Worm (Caenorhabditis elegans) whole organism, L1 larva: Measurements from ENCODE around the gene eif-3.D.

Experiments used
- C16A3.4 ChIP-seq: fragments of 150-350 bp; optimal IDR thresholded peaks from 2 replicates; lab custom pipeline; 2014; ENCODE audit warnings: missing biosample characterization, missing genetic modification characterization
- Y116A8C.19 ChIP-seq: sonication (generic microtip); optimal IDR thresholded peaks from 2 replicates; lab custom pipeline; 2016; ENCODE audit warnings: missing compliant biosample characterization, missing genetic modification characterization, borderline replicate concordance
- ama-1 ChIP-seq: fragments of 150-350 bp; optimal IDR thresholded peaks from 2 replicates; lab custom pipeline; 2014
- blmp-1 ChIP-seq: fragments of 150-350 bp; optimal IDR thresholded peaks from 2 replicates; lab custom pipeline; 2014; ENCODE audit warnings: missing biosample characterization, missing genetic modification characterization
- ceh-8 ChIP-seq: fragments of 200-800 bp; sonication (Bioruptor generic); optimal IDR thresholded peaks from 2 replicates; lab custom pipeline; 2018; ENCODE audit warnings: mild to moderate bottlenecking, missing genetic modification characterization, moderate library complexity, missing compliant biosample characterization
- ceh-82 ChIP-seq, 3 experiments: fragments of 150-350 bp in 1 of 3; sonication (generic microtip) in 2 of 3; optimal IDR thresholded peaks; 2 replicates each; lab custom pipeline; 2014 to 2017; ENCODE audit warnings: missing biosample characterization in 3 of 3, missing genetic modification characterization in 3 of 3
- dpl-1 ChIP-seq, 3 experiments: fragments of 150-350 bp in 2 of 3; sonication (generic microtip) in 1 of 3; optimal IDR thresholded peaks; 2 replicates each; lab custom pipeline; 2014 to 2017; ENCODE audit warnings: missing biosample characterization in 3 of 3, missing genetic modification characterization in 3 of 3, missing genetic modification reagents in 3 of 3
- efl-1 ChIP-seq, 4 experiments: fragments of 150-350 bp; optimal IDR thresholded peaks in 3 of 4; peaks in 1 of 4; 1 replicate in 1 of 4; 2 replicates in 3 of 4; lab custom pipeline; 2014; ENCODE audit warnings: missing biosample characterization in 2 of 4, missing genetic modification characterization in 2 of 4, missing genetic modification reagents in 2 of 4
- egl-27 ChIP-seq, 2 experiments: fragments of 150-350 bp in 1 of 2; sonication (generic microtip); optimal IDR thresholded peaks; 3 replicates each; lab custom pipeline; 2017 to 2018; ENCODE audit warnings: missing biosample characterization in 2 of 2, missing genetic modification characterization in 2 of 2, missing genetic modification reagents in 2 of 2
- elt-2 ChIP-seq: sonication (generic microtip); optimal IDR thresholded peaks from 2 replicates; lab custom pipeline; 2016; ENCODE audit warnings: missing genetic modification characterization, mild to moderate bottlenecking, inconsistent platforms, missing compliant biosample characterization, missing genetic modification reagents
- elt-3 ChIP-seq, 6 experiments: fragments of 150-350 bp in 1 of 6; sonication (generic microtip); optimal IDR thresholded peaks; 2 replicates each; lab custom pipeline; 2017 to 2018; ENCODE audit warnings: missing biosample characterization in 6 of 6, missing genetic modification characterization in 6 of 6, inconsistent platforms in 1 of 6
- fkh-10 ChIP-seq: sonication (generic microtip); optimal IDR thresholded peaks from 2 replicates; lab custom pipeline; 2017; ENCODE audit warnings: missing biosample characterization, missing genetic modification reagents, missing genetic modification characterization
- fkh-4 ChIP-seq: sonication (generic microtip); optimal IDR thresholded peaks from 2 replicates; lab custom pipeline; 2016; ENCODE audit warnings: missing compliant biosample characterization, missing genetic modification characterization, borderline replicate concordance
- fkh-8 ChIP-seq: sonication (generic microtip); optimal IDR thresholded peaks from 2 replicates; lab custom pipeline; 2016; ENCODE audit warnings: mild to moderate bottlenecking, missing genetic modification characterization, missing compliant biosample characterization
- fos-1 ChIP-seq: fragments of 150-350 bp; optimal IDR thresholded peaks from 2 replicates; lab custom pipeline; 2014; ENCODE audit warnings: missing biosample characterization, missing genetic modification characterization
- jun-1 ChIP-seq: fragments of 150-350 bp; optimal IDR thresholded peaks from 2 replicates; lab custom pipeline; 2014; ENCODE audit warnings: missing biosample characterization, missing genetic modification reagents, missing genetic modification characterization
- lin-14 ChIP-seq: fragments of 200-800 bp; sonication (Bioruptor generic); optimal IDR thresholded peaks from 2 replicates; lab custom pipeline; 2018; ENCODE audit warnings: mild to moderate bottlenecking, missing genetic modification characterization, moderate library complexity, missing compliant biosample characterization
- lin-35 ChIP-seq, 2 experiments: fragments of 150-350 bp; optimal IDR thresholded peaks; 2 replicates each; lab custom pipeline; 2014; ENCODE audit warnings: missing biosample characterization in 2 of 2, missing genetic modification characterization in 2 of 2, missing genetic modification reagents in 2 of 2
- lin-39 ChIP-seq: fragments of 150-350 bp; optimal IDR thresholded peaks from 2 replicates; lab custom pipeline; 2014; ENCODE audit warnings: missing biosample characterization, missing genetic modification reagents, missing genetic modification characterization
- lir-3 ChIP-seq: sonication (generic microtip); optimal IDR thresholded peaks from 2 replicates; lab custom pipeline; 2016; ENCODE audit warnings: mild to moderate bottlenecking, missing genetic modification characterization, moderate library complexity, missing compliant biosample characterization; ENCODE audit not compliant: poor library complexity
- lsy-2 ChIP-seq, 2 experiments: fragments of 150-350 bp; optimal IDR thresholded peaks; 2 replicates each; lab custom pipeline; 2014; ENCODE audit warnings: missing biosample characterization in 2 of 2, missing genetic modification characterization in 2 of 2
- mdl-1 ChIP-seq, 2 experiments: fragments of 150-350 bp; optimal IDR thresholded peaks; 2 replicates each; lab custom pipeline; 2014 to 2017; ENCODE audit warnings: missing biosample characterization in 2 of 2, missing genetic modification characterization in 2 of 2, inconsistent platforms in 1 of 2
- mep-1 ChIP-seq: fragments of 150-350 bp; optimal IDR thresholded peaks from 2 replicates; lab custom pipeline; 2014; ENCODE audit warnings: missing biosample characterization, missing genetic modification characterization
- nhr-19 ChIP-seq: fragments of 200-800 bp; sonication (Bioruptor generic); conservative IDR thresholded peaks from 2 replicates; pipeline ENCODE4 v1.3.6; 2022; ENCODE audit warnings: missing genetic modification characterization, missing compliant biosample characterization
- nhr-20 ChIP-seq: sonication (generic microtip); optimal IDR thresholded peaks from 2 replicates; lab custom pipeline; 2016; ENCODE audit warnings: mild to moderate bottlenecking, missing genetic modification characterization, missing compliant biosample characterization
- nhr-237 ChIP-seq: fragments of 150-350 bp; optimal IDR thresholded peaks from 2 replicates; lab custom pipeline; 2014; ENCODE audit warnings: missing biosample characterization, missing genetic modification characterization
- nhr-47 ChIP-seq: sonication (generic microtip); optimal IDR thresholded peaks from 2 replicates; lab custom pipeline; 2016; ENCODE audit warnings: mild to moderate bottlenecking, missing genetic modification characterization, moderate library complexity, missing compliant biosample characterization
- nhr-71 ChIP-seq: sonication (generic microtip); optimal IDR thresholded peaks from 2 replicates; lab custom pipeline; 2016; ENCODE audit warnings: mild to moderate bottlenecking, missing genetic modification characterization, moderate library complexity, missing compliant biosample characterization
- nhr-85 ChIP-seq: sonication (generic microtip); peaks from one replicate; lab custom pipeline; 2016; ENCODE audit warnings: missing genetic modification characterization, inconsistent platforms, missing compliant biosample characterization
- nhr-90 ChIP-seq: sonication (generic microtip); optimal IDR thresholded peaks from 2 replicates; lab custom pipeline; 2016; ENCODE audit warnings: mild to moderate bottlenecking, missing genetic modification characterization, missing compliant biosample characterization; ENCODE audit not compliant: poor library complexity
- pag-3 ChIP-seq: sonication (generic microtip); optimal IDR thresholded peaks from 2 replicates; lab custom pipeline; 2017; ENCODE audit warnings: missing genetic modification characterization, mild to moderate bottlenecking, missing compliant biosample characterization, antibody characterized with exemption, borderline replicate concordance; ENCODE audit not compliant: insufficient read depth
- skn-1 ChIP-seq: fragments of 150-350 bp; optimal IDR thresholded peaks from 2 replicates; lab custom pipeline; 2014; ENCODE audit warnings: missing biosample characterization, missing genetic modification characterization
- snpc-4 ChIP-seq: fragments of 150-350 bp; optimal IDR thresholded peaks from 2 replicates; lab custom pipeline; 2014; ENCODE audit warnings: missing biosample characterization, missing genetic modification characterization
- snu-23 ChIP-seq: sonication (generic microtip); optimal IDR thresholded peaks from 2 replicates; lab custom pipeline; 2016; ENCODE audit warnings: missing genetic modification characterization, missing compliant biosample characterization
- sox-4 ChIP-seq: sonication (generic microtip); optimal IDR thresholded peaks from 2 replicates; lab custom pipeline; 2016; ENCODE audit warnings: missing genetic modification characterization, missing compliant biosample characterization
- tbx-2 ChIP-seq: sonication (generic microtip); optimal IDR thresholded peaks from 2 replicates; lab custom pipeline; 2016; ENCODE audit warnings: missing genetic modification characterization, missing compliant biosample characterization
- unc-130 ChIP-seq: fragments of 150-350 bp; optimal IDR thresholded peaks from 2 replicates; lab custom pipeline; 2017; ENCODE audit warnings: missing biosample characterization, missing genetic modification characterization, inconsistent platforms
- zip-4 ChIP-seq: fragments of 200-800 bp; sonication (Bioruptor generic); optimal IDR thresholded peaks from 2 replicates; lab custom pipeline; 2018; ENCODE audit warnings: mild to moderate bottlenecking, missing genetic modification characterization, moderate library complexity, missing compliant biosample characterization
- ztf-11 ChIP-seq, 2 experiments: sonication (generic microtip); optimal IDR thresholded peaks; 2 replicates each; lab custom pipeline; 2016 to 2017; ENCODE audit warnings: missing genetic modification characterization in 2 of 2, missing biosample characterization in 1 of 2, missing compliant biosample characterization in 1 of 2

The eif-3.D gene

ce11 chrIII:8984960-8985359 lies 13.6 kb upstream of the eif-3.D start (continued):
- no peak for TF ChIP-seq pag-3 (tag; lab: Kevin White, UChicago)

- no peak for TF ChIP-seq dpl-1 (GFP tag; optimal IDR thresholded peaks at IDR 0.05; lab: Kevin White, UChicago)
- TF ChIP-seq nhr-47 (tag; lab: Kevin White, UChicago), result no peak
- TF ChIP-seq snpc-4 (tag; lab: Kevin White, UChicago), result no peak
- TF ChIP-seq blmp-1 (tag; lab: Kevin White, UChicago), result peak; percentile 51
- TF ChIP-seq elt-2 (tag; lab: Kevin White, UChicago), result peak; percentile 7
Observed at ce11 chrIII:8984412-8984811, 13.0 kb upstream of the eif-3.D start.

ce11 chrIII:8983811-8984210 lies 12.4 kb upstream of the eif-3.D start:
- peak; percentile 69 for TF ChIP-seq nhr-85 (tag; lab: Kevin White, UChicago)
- no peak for TF ChIP-seq ama-1
- peak; percentile 35 for TF ChIP-seq snu-23
- TF ChIP-seq pag-3 (tag; lab: Kevin White, UChicago), result no peak
- no peak for TF ChIP-seq fos-1 (tag; lab: Kevin White, UChicago)
- TF ChIP-seq elt-3 (tag; optimal IDR thresholded peaks at IDR 0.05; lab: Kevin White, UChicago), result peak; percentile 16 to 87 (median 75)
- peak; percentile 97 for TF ChIP-seq blmp-1 (tag; lab: Kevin White, UChicago)
- no peak for TF ChIP-seq lin-39 (tag; lab: Kevin White, UChicago)
- peak in 1 of 3 experiments; percentile 20 for TF ChIP-seq dpl-1 (GFP tag; optimal IDR thresholded peaks at IDR 0.05; lab: Kevin White, UChicago)
- TF ChIP-seq lin-14 (GFP tag; lab: Kevin White, UChicago), result peak; percentile 58
- TF ChIP-seq ztf-11 (tag; optimal IDR thresholded peaks at IDR 0.05; lab: Kevin White, UChicago), result no peak
- no peak for TF ChIP-seq ceh-82 (tag; optimal IDR thresholded peaks at IDR 0.05; lab: Kevin White, UChicago)
- TF ChIP-seq nhr-20 (tag; lab: Kevin White, UChicago), result peak; percentile 67
- TF ChIP-seq ceh-8 (GFP tag; lab: Kevin White, UChicago), result no peak
- TF ChIP-seq mdl-1 (tag; optimal IDR thresholded peaks at IDR 0.05; lab: Kevin White, UChicago), result peak in 1 of 2 experiments; percentile 87
- TF ChIP-seq nhr-90 (tag; lab: Kevin White, UChicago), result no peak
- no peak for TF ChIP-seq Y116A8C.19 (tag; lab: Kevin White, UChicago)
- TF ChIP-seq nhr-71 (tag; lab: Kevin White, UChicago), result peak; percentile 50
- no peak for TF ChIP-seq egl-27 (tag; optimal IDR thresholded peaks at IDR 0.05; lab: Kevin White, UChicago)
- no peak for TF ChIP-seq nhr-237 (tag; lab: Kevin White, UChicago)
- TF ChIP-seq jun-1 (tag; lab: Kevin White, UChicago), result peak; percentile 5
- no peak for TF ChIP-seq efl-1 (optimal IDR thresholded peaks at IDR 0.05; lab: Kevin White, UChicago)
- TF ChIP-seq efl-1 (GFP tag; optimal IDR thresholded peaks at IDR 0.05 in 1 of 2; lab: Kevin White, UChicago), result peak in 1 of 2 experiments; percentile 91
- TF ChIP-seq lsy-2 (tag; optimal IDR thresholded peaks at IDR 0.05; lab: Kevin White, UChicago), result peak in 1 of 2 experiments; percentile 46
- no peak for TF ChIP-seq unc-130
- TF ChIP-seq lir-3, result peak; percentile 40
- peak; percentile 23 for TF ChIP-seq skn-1 (tag; lab: Kevin White, UChicago)
- peak; percentile 1 for TF ChIP-seq C16A3.4 (tag; lab: Kevin White, UChicago)
- TF ChIP-seq elt-2 (tag; lab: Kevin White, UChicago), result no peak
- TF ChIP-seq nhr-19, result peak; percentile 36; the same call in 1 of the 2 replicates
- TF ChIP-seq tbx-2, result peak; percentile 18
- TF ChIP-seq zip-4, result no peak
- TF ChIP-seq lin-35 (GFP tag; optimal IDR thresholded peaks at IDR 0.05; lab: Kevin White, UChicago), result peak; percentile 15 to 68
- TF ChIP-seq mep-1 (tag; lab: Kevin White, UChicago), result peak; percentile 25
- TF ChIP-seq sox-4 (tag; lab: Kevin White, UChicago), result no peak
- no peak for TF ChIP-seq fkh-10 (GFP tag; lab: Kevin White, UChicago)
- no peak for TF ChIP-seq fkh-8 (tag; lab: Kevin White, UChicago)
- TF ChIP-seq fkh-4 (tag; lab: Kevin White, UChicago), result no peak
